Worm (Caenorhabditis elegans) whole organism, early embryonic: ENCODE data around the gene clec-132.

Experiments
- aly-1 ChIP-seq: sonication (generic microtip); optimal IDR thresholded peaks from 2 replicates; lab custom pipeline; 2016; ENCODE audit warnings: missing genetic modification characterization, missing compliant biosample characterization
- ama-1 ChIP-seq: fragments of 150-350 bp; optimal IDR thresholded peaks from 2 replicates; lab custom pipeline; 2014
- ceh-13 ChIP-seq: fragments of 200-800 bp; sonication (Bioruptor generic); optimal IDR thresholded peaks from 2 replicates; lab custom pipeline; 2018; ENCODE audit warnings: mild to moderate bottlenecking, missing genetic modification characterization, missing compliant biosample characterization
- ceh-36 ChIP-seq: sonication (generic microtip); optimal IDR thresholded peaks from 2 replicates; lab custom pipeline; 2016; ENCODE audit warnings: missing genetic modification characterization, inconsistent platforms, missing compliant biosample characterization
- ets-7 ChIP-seq: sonication (generic microtip); optimal IDR thresholded peaks from 2 replicates; lab custom pipeline; 2016; ENCODE audit warnings: missing genotype, missing genetic modification characterization, missing compliant biosample characterization
- flt-1 ChIP-seq: fragments of 200-800 bp; sonication (Bioruptor generic); IDR thresholded peaks from 2 replicates; pipeline ENCODE4 v1.3.6; 2022; ENCODE audit warnings: missing genetic modification characterization, missing compliant biosample characterization
- hmbx-1 ChIP-seq: sonication (generic microtip); optimal IDR thresholded peaks from 2 replicates; lab custom pipeline; 2016; ENCODE audit warnings: mild to moderate bottlenecking, missing genetic modification characterization, missing compliant biosample characterization
- hmg-4 ChIP-seq: fragments of 200-800 bp; sonication (Bioruptor generic); optimal IDR thresholded peaks from 2 replicates; lab custom pipeline; 2018; ENCODE audit warnings: mild to moderate bottlenecking, missing genetic modification characterization, missing compliant biosample characterization
- hnd-1 ChIP-seq: sonication (generic microtip); optimal IDR thresholded peaks from 2 replicates; lab custom pipeline; 2016; ENCODE audit warnings: missing genetic modification characterization, missing compliant biosample characterization
- scrt-1 ChIP-seq: fragments of 200-800 bp; sonication (Bioruptor generic); IDR thresholded peaks from 2 replicates; pipeline ENCODE4 v1.3.6; 2022; ENCODE audit warnings: missing genetic modification characterization, missing compliant biosample characterization
- tbx-11 ChIP-seq: fragments of 200-800 bp; sonication (Bioruptor generic); IDR thresholded peaks from 2 replicates; pipeline ENCODE4 v1.3.6; 2022; ENCODE audit warnings: missing genetic modification characterization, missing compliant biosample characterization
- tbx-37 ChIP-seq: fragments of 200-800 bp; sonication (Bioruptor generic); conservative IDR thresholded peaks from 2 replicates; pipeline ENCODE4 v1.3.6; 2022; ENCODE audit warnings: missing genetic modification reagents, missing genetic modification characterization, missing compliant biosample characterization

ce11 chrII:3569118-3569517 lies 7.7 kb upstream of the clec-132 start, which contains the start of gene clec-127:
- TF ChIP-seq hmg-4 (GFP tag; lab: Kevin White, UChicago) (no peak), ceh-36 (tag; lab: Kevin White, UChicago) (no peak), ets-7 (no peak), ama-1 (no peak), flt-1 (no peak), aly-1 (tag; lab: Kevin White, UChicago) (no peak), tbx-11 (no peak), tbx-37 (GFP tag; lab: Robert Waterston, UW) (no peak), ceh-13 (no peak), hnd-1 (tag; lab: Kevin White, UChicago) (no peak), hmbx-1 (tag; lab: Kevin White, UChicago) (no peak), scrt-1 (GFP tag; lab: Robert Waterston, UW) (no peak)
